Worm (Caenorhabditis elegans): ENCODE measurements around the gene lit-1.
A peak's percentile ranks its signal among the peaks of the same experiment; 100 is the strongest.

Gene lit-1

ce11 chrIII:13667739-13668138 lies 34.1 kb upstream of the lit-1 start, which contains the start of gene flp-15:
Gene flp-15, minus strand, starts transcription at chrIII:13667839.
- TF ChIP-seq rcor-1 (GFP tag; IDR thresholded peaks at IDR 0.05) (no peak), gei-17 (GFP tag; optimal IDR thresholded peaks at IDR 0.05) (no peak), ccch-3 (GFP tag; optimal IDR thresholded peaks at IDR 0.05) (no peak), xnd-1 (tag; optimal IDR thresholded peaks at IDR 0.05) (no peak), lin-40 (tag; optimal IDR thresholded peaks at IDR 0.05) (no peak), hlh-12 (tag; optimal IDR thresholded peaks at IDR 0.05) (no peak), F52B5.7 (tag; optimal IDR thresholded peaks at IDR 0.05) (no peak), ceh-79 (tag; optimal IDR thresholded peaks at IDR 0.05) (no peak), efl-1 (GFP tag; optimal IDR thresholded peaks at IDR 0.05) (no peak), ztf-26 (tag; optimal IDR thresholded peaks at IDR 0.05) (no peak), ama-1 (optimal IDR thresholded peaks at IDR 0.05) (no peak), ama-1 (GFP tag; optimal IDR thresholded peaks at IDR 0.05) (no peak), F22D6.2 (tag; optimal IDR thresholded peaks at IDR 0.05) (no peak), snpc-1.1 (tag; optimal IDR thresholded peaks at IDR 0.05; ENCODE audit: insufficient read depth) (no peak), unc-62 (GFP tag; optimal IDR thresholded peaks at IDR 0.05) (no peak), ceh-91 (GFP tag; IDR thresholded peaks at IDR 0.05) (no peak), tlf-1 (GFP tag; optimal IDR thresholded peaks at IDR 0.05) (no peak), nhr-120 (GFP tag; IDR thresholded peaks at IDR 0.05) (no peak)

ce11 chrIII:13669519-13669918 lies 32.3 kb upstream of the lit-1 start:
- TF ChIP-seq aptf-2 (GFP tag; conservative IDR thresholded peaks at IDR 0.05) (no peak), snpc-1.1 (tag; optimal IDR thresholded peaks at IDR 0.05; ENCODE audit: insufficient read depth) (no peak), nhr-80 (tag; optimal IDR thresholded peaks at IDR 0.05) (no peak), sptf-2 (GFP tag; optimal IDR thresholded peaks at IDR 0.05) (no peak)

ce11 chrIII:13672654-13673330 lies 29.0 kb upstream of the lit-1 start, which contains the start of gene aqp-11:
Gene aqp-11, plus strand, starts transcription at chrIII:13673280.
- no peak for TF ChIP-seq hsf-1 (GFP tag; IDR thresholded peaks at IDR 0.05)
- peak; percentile 63 for TF ChIP-seq nhr-80 (tag; optimal IDR thresholded peaks at IDR 0.05)

- peak; percentile 41 for TF ChIP-seq nhr-80 (tag; optimal IDR thresholded peaks at IDR 0.05)
- TF ChIP-seq tlf-1 (GFP tag; optimal IDR thresholded peaks at IDR 0.05), result no peak
These were observed 22.9 kb upstream of the lit-1 start, which contains the start of gene sid-2 for ce11 chrIII:13678761-13679495. Gene sid-2, plus strand, starts transcription at chrIII:13679445.

- TF ChIP-seq nhr-80 (tag; optimal IDR thresholded peaks at IDR 0.05), result no peak
- no peak for TF ChIP-seq K12H6.12 (tag; optimal IDR thresholded peaks at IDR 0.05)
- no peak for TF ChIP-seq ceh-79 (tag; optimal IDR thresholded peaks at IDR 0.05)
- no peak for TF ChIP-seq T07F8.4 (tag; optimal IDR thresholded peaks at IDR 0.05)
- TF ChIP-seq him-1 (tag; optimal IDR thresholded peaks at IDR 0.05), result no peak
- TF ChIP-seq mcd-1 (GFP tag; IDR thresholded peaks at IDR 0.05), result no peak
- TF ChIP-seq C17E4.6 (GFP tag; IDR thresholded peaks at IDR 0.05), result no peak
- no peak for TF ChIP-seq madf-3 (GFP tag; IDR thresholded peaks at IDR 0.05)
- no peak for TF ChIP-seq ccch-3 (GFP tag; optimal IDR thresholded peaks at IDR 0.05)
- no peak for TF ChIP-seq bed-2 (GFP tag; IDR thresholded peaks at IDR 0.05)
- TF ChIP-seq nhr-120 (GFP tag; IDR thresholded peaks at IDR 0.05), result no peak
- no peak for TF ChIP-seq zim-3 (tag; optimal IDR thresholded peaks at IDR 0.05)
- no peak for TF ChIP-seq ztf-26 (tag; optimal IDR thresholded peaks at IDR 0.05)
- no peak for TF ChIP-seq dox-1 (GFP tag; IDR thresholded peaks at IDR 0.05)
- no peak for TF ChIP-seq sptf-2 (GFP tag; optimal IDR thresholded peaks at IDR 0.05)
- TF ChIP-seq lin-54 (GFP tag; optimal IDR thresholded peaks at IDR 0.05), result no peak
- TF ChIP-seq egrh-3 (GFP tag; IDR thresholded peaks at IDR 0.05), result no peak
- TF ChIP-seq aptf-2 (GFP tag; conservative IDR thresholded peaks at IDR 0.05), result no peak
- TF ChIP-seq hmg-1.2 (GFP tag; IDR thresholded peaks at IDR 0.05), result no peak
- no peak for TF ChIP-seq F23B12.7 (tag; optimal IDR thresholded peaks at IDR 0.05; ENCODE audit: insufficient read depth)
These were observed 19.8 kb upstream of the lit-1 start for ce11 chrIII:13682019-13682418.
